Fruit fly (Drosophila melanogaster) whole organism, embryonic: ENCODE results near the gene FucTA.

Experiments
- ATbp ChIP-seq: fragments of 200-800 bp; sonication (Bioruptor generic); optimal IDR thresholded peaks from 2 replicates; lab custom pipeline; 2017; ENCODE audit warnings: missing biosample characterization, mild to moderate bottlenecking, missing genetic modification characterization, missing genetic modification reagents
- CG10209 ChIP-seq: fragments of 200-800 bp; sonication (Bioruptor generic); optimal IDR thresholded peaks from 3 replicates; lab custom pipeline; 2017; ENCODE audit warnings: missing biosample characterization, mild to moderate bottlenecking, missing genetic modification characterization, missing genetic modification reagents
- CG10321 ChIP-seq: fragments of 200-800 bp; sonication (Bioruptor generic); IDR thresholded peaks from 2 replicates; pipeline ENCODE4 v1.3.6; 2022; ENCODE audit warnings: missing biosample characterization, missing genetic modification characterization
- CG10654 ChIP-seq: fragments of 200-800 bp; sonication (Bioruptor generic); optimal IDR thresholded peaks from 2 replicates; lab custom pipeline; 2016; ENCODE audit warnings: missing biosample characterization, missing genetic modification characterization
- CG11085 ChIP-seq: fragments of 200-800 bp; sonication (Bioruptor generic); IDR thresholded peaks from 2 replicates; pipeline ENCODE4 v1.3.6; 2022; ENCODE audit warnings: missing biosample characterization, missing genetic modification characterization
- CG12299 ChIP-seq: fragments of 200-800 bp; sonication (Bioruptor generic); optimal IDR thresholded peaks from 2 replicates; lab custom pipeline; 2018; ENCODE audit warnings: missing biosample characterization, mild to moderate bottlenecking, missing genetic modification characterization
- CG17359 ChIP-seq: fragments of 200-800 bp; sonication (Bioruptor generic); optimal IDR thresholded peaks from 3 replicates; lab custom pipeline; 2018; ENCODE audit warnings: missing biosample characterization, mild to moderate bottlenecking, missing genetic modification characterization, moderate library complexity
- CG18599 ChIP-seq: fragments of 200-800 bp; sonication (Bioruptor generic); optimal IDR thresholded peaks from 3 replicates; lab custom pipeline; 2017; ENCODE audit warnings: missing biosample characterization, missing genetic modification characterization, mild to moderate bottlenecking, moderate library complexity, missing genetic modification reagents
- CG30403 ChIP-seq: fragments of 200-800 bp; sonication (Bioruptor generic); optimal IDR thresholded peaks from 3 replicates; lab custom pipeline; 2016; ENCODE audit warnings: missing biosample characterization, missing genetic modification characterization
- CG31441 ChIP-seq: fragments of 200-800 bp; sonication (Bioruptor generic); IDR thresholded peaks from 2 replicates; pipeline ENCODE4 v1.3.6; 2022; ENCODE audit warnings: missing biosample characterization, missing genetic modification characterization
- CG3726 ChIP-seq: fragments of 200-800 bp; sonication (Bioruptor generic); IDR thresholded peaks from 3 replicates; pipeline ENCODE4, ENCODE4 v1.3.6; 2022; ENCODE audit warnings: missing biosample characterization, missing genetic modification characterization
- CG3838 ChIP-seq: fragments of 200-800 bp; sonication (Bioruptor generic); optimal IDR thresholded peaks from 3 replicates; lab custom pipeline; 2016; ENCODE audit warnings: missing biosample characterization, missing genetic modification characterization
- CG3995 ChIP-seq: fragments of 200-800 bp; sonication (Bioruptor generic); optimal IDR thresholded peaks from 3 replicates; lab custom pipeline; 2016; ENCODE audit warnings: missing biosample characterization, missing genetic modification characterization
- CG43689 ChIP-seq: fragments of 200-800 bp; sonication (Bioruptor generic); IDR thresholded peaks from 2 replicates; pipeline ENCODE4 v1.3.6; 2022; ENCODE audit warnings: missing biosample characterization, missing genetic modification characterization
- CG4820 ChIP-seq: fragments of 200-800 bp; sonication (Bioruptor generic); optimal IDR thresholded peaks from 3 replicates; lab custom pipeline; 2016; ENCODE audit warnings: missing biosample characterization, missing genetic modification characterization
- CG6683 ChIP-seq: fragments of 200-800 bp; sonication (Bioruptor generic); optimal IDR thresholded peaks from 2 replicates; lab custom pipeline; 2017; ENCODE audit warnings: missing biosample characterization, mild to moderate bottlenecking, missing genetic modification characterization, missing genetic modification reagents
- CG7357 ChIP-seq: fragments of 200-800 bp; sonication (Bioruptor generic); IDR thresholded peaks from 3 replicates; pipeline ENCODE4 v1.3.6; 2022; ENCODE audit warnings: missing biosample characterization, missing genetic modification characterization
- CG8388 ChIP-seq: fragments of 200-800 bp; sonication (Bioruptor generic); optimal IDR thresholded peaks from 2 replicates; lab custom pipeline; 2019; ENCODE audit warnings: missing biosample characterization, mild to moderate bottlenecking, missing genetic modification characterization, moderate library complexity
- CG9797 ChIP-seq: fragments of 200-800 bp; sonication (Bioruptor generic); optimal IDR thresholded peaks from 3 replicates; lab custom pipeline; 2018; ENCODE audit warnings: missing biosample characterization, mild to moderate bottlenecking, missing genetic modification characterization
- Doc2 ChIP-seq: fragments of 200-800 bp; sonication (Bioruptor generic); IDR thresholded peaks from 2 replicates; pipeline ENCODE4 v1.3.6; 2022; ENCODE audit warnings: missing biosample characterization, missing genetic modification characterization
- Doc3 ChIP-seq: fragments of 200-800 bp; sonication (Bioruptor generic); IDR thresholded peaks from 3 replicates; pipeline ENCODE4 v1.3.6; 2022; ENCODE audit warnings: missing biosample characterization, missing genetic modification characterization; ENCODE audit not compliant: partially characterized antibody
- Dref ChIP-seq: fragments of 200-800 bp; sonication (Bioruptor generic); IDR thresholded peaks from 2 replicates; pipeline ENCODE4 v1.3.6; 2022; ENCODE audit warnings: missing biosample characterization, missing genetic modification characterization
- Eip74EF ChIP-seq, 2 experiments: fragments of 200-800 bp in 1 of 2; fragments of >200 bp in 1 of 2; sonication (Bioruptor generic) in 1 of 2; optimal IDR thresholded peaks; 2 replicates each; lab custom pipeline; 2017 to 2019; ENCODE audit warnings: missing biosample characterization in 2 of 2, missing genetic modification characterization in 2 of 2, mild to moderate bottlenecking in 1 of 2, moderate library complexity in 1 of 2
- Fer3 ChIP-seq: fragments of 200-800 bp; sonication (Bioruptor generic); optimal IDR thresholded peaks from 2 replicates; lab custom pipeline; 2018; ENCODE audit warnings: missing biosample characterization, mild to moderate bottlenecking, missing genetic modification characterization, moderate library complexity
- Gsc ChIP-seq: fragments of 200-800 bp; sonication (Bioruptor generic); IDR thresholded peaks from 2 replicates; pipeline ENCODE4 v1.3.6; 2022; ENCODE audit warnings: missing biosample characterization, missing genetic modification characterization
- Gug ChIP-seq: fragments of 200-800 bp; sonication (Bioruptor generic); IDR thresholded peaks from 4 replicates; pipeline ENCODE4 v1.3.6; 2022; ENCODE audit warnings: missing biosample characterization, missing genetic modification characterization
- Hr3 ChIP-seq: fragments of 200-800 bp; sonication (Bioruptor generic); optimal IDR thresholded peaks from 3 replicates; lab custom pipeline; 2016; ENCODE audit warnings: missing biosample characterization, missing genetic modification characterization
- Hsf ChIP-seq: fragments of 200-800 bp; sonication (Bioruptor generic); optimal IDR thresholded peaks from 3 replicates; lab custom pipeline; 2016; ENCODE audit warnings: missing biosample characterization, missing genetic modification characterization
- Lhr ChIP-seq: fragments of 200-800 bp; sonication (Bioruptor generic); optimal IDR thresholded peaks from 3 replicates; lab custom pipeline; 2017; ENCODE audit warnings: mild to moderate bottlenecking, missing biosample characterization, missing genetic modification reagents, missing genetic modification characterization
- Mad ChIP-seq: fragments of 200-800 bp; sonication (Bioruptor generic); optimal IDR thresholded peaks from 2 replicates; lab custom pipeline; 2016; ENCODE audit warnings: missing biosample characterization, missing genetic modification characterization
- Max ChIP-seq: fragments of 200-800 bp; sonication (Bioruptor generic); optimal IDR thresholded peaks from 2 replicates; lab custom pipeline; 2016; ENCODE audit warnings: missing biosample characterization, mild to moderate bottlenecking, missing genetic modification characterization
- NK7.1 ChIP-seq: fragments of 200-800 bp; sonication (Bioruptor generic); optimal IDR thresholded peaks from 3 replicates; lab custom pipeline; 2016; ENCODE audit warnings: missing biosample characterization, missing genetic modification characterization
- Neu2 ChIP-seq: fragments of 200-800 bp; sonication (Bioruptor generic); optimal IDR thresholded peaks from 3 replicates; lab custom pipeline; 2016; ENCODE audit warnings: missing biosample characterization, missing genetic modification characterization, borderline replicate concordance
- PHDP ChIP-seq: fragments of 200-800 bp; sonication (Bioruptor generic); optimal IDR thresholded peaks from 3 replicates; lab custom pipeline; 2018; ENCODE audit warnings: missing biosample characterization, mild to moderate bottlenecking, missing genetic modification characterization, moderate library complexity
- Six4 ChIP-seq: fragments of 200-800 bp; sonication (Bioruptor generic); optimal IDR thresholded peaks from 2 replicates; lab custom pipeline; 2016; ENCODE audit warnings: missing biosample characterization, missing genetic modification characterization
- ara ChIP-seq: fragments of 200-800 bp; sonication (Bioruptor generic); IDR thresholded peaks from 2 replicates; pipeline ENCODE4 v1.3.6; 2022; ENCODE audit warnings: missing biosample characterization, missing genetic modification characterization
- bbx ChIP-seq: fragments of 200-800 bp; sonication (Bioruptor generic); IDR thresholded peaks from 2 replicates; pipeline ENCODE4 v1.3.6; 2022; ENCODE audit warnings: missing biosample characterization, missing genetic modification characterization; ENCODE audit not compliant: partially characterized antibody
- bsh ChIP-seq, 2 experiments: fragments of 200-800 bp; sonication (Bioruptor generic); optimal IDR thresholded peaks; 2 replicates each; lab custom pipeline; 2017 to 2018; ENCODE audit warnings: mild to moderate bottlenecking in 2 of 2, missing biosample characterization in 2 of 2, missing genetic modification characterization in 2 of 2, moderate library complexity in 1 of 2
- chn ChIP-seq: fragments of 200-800 bp; sonication (Bioruptor generic); optimal IDR thresholded peaks from 2 replicates; lab custom pipeline; 2016; ENCODE audit warnings: missing biosample characterization, missing genetic modification characterization
- corto ChIP-seq: fragments of 200-800 bp; sonication (Bioruptor generic); optimal IDR thresholded peaks from 2 replicates; lab custom pipeline; 2016; ENCODE audit warnings: missing biosample characterization, mild to moderate bottlenecking, missing genetic modification characterization, moderate library complexity
- crp ChIP-seq, 2 experiments: fragments of 200-800 bp; sonication (Bioruptor generic); optimal IDR thresholded peaks; 2 replicates in 1 of 2; 3 replicates in 1 of 2; lab custom pipeline; 2017; ENCODE audit warnings: missing biosample characterization in 2 of 2, missing genetic modification characterization in 2 of 2, mild to moderate bottlenecking in 1 of 2, moderate library complexity in 1 of 2
- emc ChIP-seq: fragments of 200-800 bp; sonication (Bioruptor generic); optimal IDR thresholded peaks from 2 replicates; lab custom pipeline; 2016; ENCODE audit warnings: missing biosample characterization, missing genetic modification characterization
- gcm ChIP-seq: fragments of 200-800 bp; sonication (Bioruptor generic); optimal IDR thresholded peaks from 2 replicates; lab custom pipeline; 2019; ENCODE audit warnings: missing biosample characterization, mild to moderate bottlenecking, missing genetic modification characterization, moderate library complexity
- ham ChIP-seq: fragments of 200-800 bp; sonication (Bioruptor generic); IDR thresholded peaks from 2 replicates; pipeline ENCODE4 v1.3.6; 2022; ENCODE audit warnings: missing biosample characterization, missing genetic modification characterization
- pan ChIP-seq, 4 experiments: fragments of >200 bp in 3 of 4; fragments of 200-800 bp in 1 of 4; sonication (Bioruptor generic) in 1 of 4; optimal IDR thresholded peaks in 3 of 4; IDR thresholded peaks in 1 of 4; 2 replicates each; pipeline versions ENCODE4 v1.3.6 to Lab custom; 2017 to 2022; ENCODE audit warnings: missing biosample characterization in 2 of 4, missing genetic modification characterization in 2 of 4, mixed read lengths in 1 of 4
- pb ChIP-seq: fragments of 200-800 bp; sonication (Bioruptor generic); optimal IDR thresholded peaks from 3 replicates; lab custom pipeline; 2016; ENCODE audit warnings: missing biosample characterization, missing genetic modification characterization
- sisA ChIP-seq: fragments of 200-800 bp; sonication (Bioruptor generic); IDR thresholded peaks from 2 replicates; pipeline ENCODE4 v1.3.6; 2022; ENCODE audit warnings: missing biosample characterization, missing genetic modification characterization
- tin ChIP-seq: fragments of 200-800 bp; sonication (Bioruptor generic); optimal IDR thresholded peaks from 3 replicates; lab custom pipeline; 2016; ENCODE audit warnings: missing biosample characterization, missing genetic modification characterization
- toy ChIP-seq: fragments of 200-800 bp; sonication (Bioruptor generic); IDR thresholded peaks from 2 replicates; pipeline ENCODE4 v1.3.6; 2022; ENCODE audit warnings: missing biosample characterization, missing genetic modification characterization
- tx ChIP-seq: fragments of 200-800 bp; sonication (Bioruptor generic); optimal IDR thresholded peaks from 2 replicates; lab custom pipeline; 2016; ENCODE audit warnings: missing biosample characterization, missing genetic modification characterization

Gene FucTA

DNA sequence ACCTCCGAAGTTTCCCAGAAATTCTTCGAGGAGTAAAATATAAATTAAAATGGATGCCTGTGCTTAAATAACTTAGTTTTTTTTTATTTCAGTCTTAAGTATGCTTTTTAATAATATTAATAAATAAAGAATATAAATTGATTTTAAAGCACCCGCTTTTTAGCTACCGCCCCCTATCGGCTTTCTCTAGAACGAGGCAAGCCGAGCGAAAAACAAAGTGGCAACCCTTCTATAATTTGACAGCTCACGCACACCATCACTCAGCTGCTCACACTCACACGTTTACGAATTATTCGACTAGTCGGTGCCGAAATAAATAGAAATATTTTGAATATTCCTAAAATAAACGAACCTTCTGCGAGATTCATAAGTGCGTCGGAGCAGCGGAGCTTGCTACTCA, 14.6 kb downstream of the FucTA start, which contains the start of gene CG6878 (continued):
- TF ChIP-seq tx (GFP tag; lab: Kevin White, UChicago), result no peak
- TF ChIP-seq ATbp (GFP tag; lab: Kevin White, UChicago), result no peak
- no peak for TF ChIP-seq CG7357 (GFP tag; lab: Robert Waterston, UW)
- TF ChIP-seq CG3726 (GFP tag; lab: Robert Waterston, UW), result no peak
- peak in 1 of 2 experiments; percentile 76 for TF ChIP-seq crp (GFP tag; optimal IDR thresholded peaks at IDR 0.05; lab: Kevin White, UChicago)
- TF ChIP-seq tin (GFP tag; lab: Kevin White, UChicago), result no peak
- no peak for TF ChIP-seq Neu2 (GFP tag; lab: Kevin White, UChicago)
- no peak for TF ChIP-seq CG3838 (GFP tag; lab: Kevin White, UChicago)
- peak; percentile 8 for TF ChIP-seq CG10654 (GFP tag; lab: Kevin White, UChicago)
- no peak for TF ChIP-seq CG43689
- no peak for TF ChIP-seq Mad (GFP tag; lab: Kevin White, UChicago)
- TF ChIP-seq chn (GFP tag; lab: Kevin White, UChicago), result no peak
- TF ChIP-seq corto (GFP tag; lab: Kevin White, UChicago), result no peak
- peak; percentile 20 for TF ChIP-seq CG30403 (GFP tag; lab: Kevin White, UChicago)
- no peak for TF ChIP-seq emc (GFP tag; lab: Kevin White, UChicago)
- no peak for TF ChIP-seq CG4820 (GFP tag; lab: Kevin White, UChicago)
- no peak for TF ChIP-seq CG6683 (GFP tag; lab: Kevin White, UChicago)
- TF ChIP-seq Gsc (GFP tag; lab: Robert Waterston, UW), result no peak
- TF ChIP-seq bsh (GFP tag; optimal IDR thresholded peaks at IDR 0.05; lab: Kevin White, UChicago), result peak in 1 of 2 experiments; percentile 11
- TF ChIP-seq Dref, result 0 out of 2 replicates have a peak, but pooled peaks have one; percentile 32
- no peak; the same call in 1 of the 2 replicates for TF ChIP-seq sisA (GFP tag; lab: Robert Waterston, UW)
- peak; percentile 3 for TF ChIP-seq Max (GFP tag; lab: Kevin White, UChicago)
- no peak for TF ChIP-seq ham (GFP tag; lab: Robert Waterston, UW)
- no peak for TF ChIP-seq CG3995
- TF ChIP-seq toy, result no peak
- no peak for TF ChIP-seq CG10321
- TF ChIP-seq CG8388, result no peak
- TF ChIP-seq Eip74EF (GFP tag; optimal IDR thresholded peaks at IDR 0.05; lab: Kevin White, UChicago), result no peak
- peak; percentile 44 for TF ChIP-seq CG17359 (tag; lab: Kevin White, UChicago)
- TF ChIP-seq Hr3 (GFP tag; lab: Kevin White, UChicago), result no peak
- no peak for TF ChIP-seq NK7.1 (GFP tag; lab: Kevin White, UChicago)
- no peak for TF ChIP-seq pb (GFP tag; lab: Kevin White, UChicago)
- TF ChIP-seq CG9797 (GFP tag; lab: Kevin White, UChicago), result peak; percentile 33
- no peak for TF ChIP-seq Doc3 (GFP tag; lab: Robert Waterston, UW)
- no peak for TF ChIP-seq Doc2 (GFP tag; lab: Robert Waterston, UW)
- no peak for TF ChIP-seq CG12299 (tag; lab: Kevin White, UChicago)
- no peak for TF ChIP-seq ara
- peak; percentile 42 for TF ChIP-seq PHDP
- TF ChIP-seq pan (optimal IDR thresholded peaks at IDR 0.05; lab: Kevin White, UChicago), result no peak
- no peak for TF ChIP-seq pan (GFP tag; optimal IDR thresholded peaks at IDR 0.05 in 1 of 2, IDR thresholded peaks at IDR 0.05 in 1 of 2)
- no peak for TF ChIP-seq CG11085
- peak; percentile 2 for TF ChIP-seq Hsf (GFP tag; lab: Kevin White, UChicago)
- no peak for TF ChIP-seq CG10209
- no peak for TF ChIP-seq gcm (GFP tag; lab: Kevin White, UChicago)
- TF ChIP-seq Lhr (GFP tag; lab: Kevin White, UChicago), result peak; percentile 54
- no peak for TF ChIP-seq Gug
- TF ChIP-seq Six4 (GFP tag; lab: Kevin White, UChicago), result no peak
- no peak for TF ChIP-seq CG18599 (GFP tag; lab: Kevin White, UChicago)
- TF ChIP-seq bbx (GFP tag; lab: Robert Waterston, UW), result peak; percentile 66; the same call in 1 of the 2 replicates
- no peak; the same call in 1 of the 2 replicates for TF ChIP-seq CG31441 (GFP tag; lab: Robert Waterston, UW)
- TF ChIP-seq Fer3 (tag; lab: Kevin White, UChicago), result peak; percentile 2
